Comparison of ENCODE assay signal across 1 worm cellular context in genomic region chrX:8565810-8566416, ce11.
TF ChIP-seq lines count a peak whose summit lies in the region.

No protein-coding gene starts in this region.

TF ChIP-seq in whole organism, L3 larva, 47 proteins besides CTCF, POLR2A, EP300 and RAD21 (continued from another document):
- TF ChIP-seq nhr-76 (tag; optimal IDR thresholded peaks at IDR 0.05; lab: Kevin White, UChicago) (no peak), ceh-16 (tag; optimal IDR thresholded peaks at IDR 0.05; lab: Kevin White, UChicago) (no peak), fkh-10 (GFP tag; optimal IDR thresholded peaks at IDR 0.05; lab: Kevin White, UChicago) (no peak), daf-12 (tag; optimal IDR thresholded peaks at IDR 0.05; lab: Kevin White, UChicago) (no peak)
